Worm (Caenorhabditis elegans): ENCODE data around the gene nhr-173.

- TF ChIP-seq tbx-37 (GFP tag; conservative IDR thresholded peaks at IDR 0.05): no peak
- no peak for TF ChIP-seq pes-1 (GFP tag; IDR thresholded peaks at IDR 0.05)
- no peak for TF ChIP-seq flt-1 (GFP tag; IDR thresholded peaks at IDR 0.05)
These were observed 46.9 kb downstream of the nhr-173 start, which contains the start of gene acr-2 for ce11 chrX:6702249-6702648.
